Worm (Caenorhabditis elegans): ENCODE results near the gene Y32B12B.4.

Gene Y32B12B.4

ce11 chrV:16575900-16576299 is 22.8 kb downstream of the Y32B12B.4 start, which contains the start of gene str-151:
str-151 (plus strand) TSS chrV:16576200.
- TF ChIP-seq tbx-8 (GFP tag; optimal IDR thresholded peaks at IDR 0.05) (no peak), zip-8 (tag; optimal IDR thresholded peaks at IDR 0.05) (no peak), lin-32 (GFP tag; optimal IDR thresholded peaks at IDR 0.05) (no peak), lsy-2 (tag; optimal IDR thresholded peaks at IDR 0.05) (no peak), hlh-1 (tag; optimal IDR thresholded peaks at IDR 0.05) (no peak), ceh-83 (GFP tag; optimal IDR thresholded peaks at IDR 0.05) (no peak), mep-1 (tag; optimal IDR thresholded peaks at IDR 0.05) (no peak), nhr-2 (tag; optimal IDR thresholded peaks at IDR 0.05) (no peak), nhr-28 (tag; optimal IDR thresholded peaks at IDR 0.05) (no peak), nhr-237 (tag; optimal IDR thresholded peaks at IDR 0.05) (no peak), ham-2 (GFP tag; optimal IDR thresholded peaks at IDR 0.05) (no peak), sem-2 (GFP tag; optimal IDR thresholded peaks at IDR 0.05) (no peak), mls-2 (tag; optimal IDR thresholded peaks at IDR 0.05) (no peak), ceh-39 (tag; optimal IDR thresholded peaks at IDR 0.05) (no peak), blmp-1 (tag; optimal IDR thresholded peaks at IDR 0.05) (no peak), elt-3 (tag; optimal IDR thresholded peaks at IDR 0.05) (no peak), drap-1 (GFP tag; optimal IDR thresholded peaks at IDR 0.05) (no peak), M03D4.4 (tag; optimal IDR thresholded peaks at IDR 0.05) (no peak), ceh-43 (GFP tag; optimal IDR thresholded peaks at IDR 0.05) (no peak)

- no peak for TF ChIP-seq flh-1 (GFP tag; optimal IDR thresholded peaks at IDR 0.05)
- no peak for TF ChIP-seq pha-4 (tag; optimal IDR thresholded peaks at IDR 0.05)
- TF ChIP-seq blmp-1 (tag; optimal IDR thresholded peaks at IDR 0.05): no peak
- no peak for TF ChIP-seq lin-13 (tag; optimal IDR thresholded peaks at IDR 0.05)
- TF ChIP-seq zip-8 (tag; optimal IDR thresholded peaks at IDR 0.05): no peak
- no peak for TF ChIP-seq lin-32 (GFP tag; optimal IDR thresholded peaks at IDR 0.05)
- TF ChIP-seq unc-39 (tag; optimal IDR thresholded peaks at IDR 0.05): no peak
Measured at ce11 chrV:16580424-16580823, 27.3 kb downstream of the Y32B12B.4 start, which contains the start of gene nhr-271. nhr-271 (minus strand) TSS chrV:16580524.

ce11 chrV:16581061-16581460 is 27.9 kb downstream of the Y32B12B.4 start:
- TF ChIP-seq pha-4 (tag; optimal IDR thresholded peaks at IDR 0.05) (no peak), unc-120 (tag; optimal IDR thresholded peaks at IDR 0.05; ENCODE audit: poor library complexity, severe bottlenecking) (no peak), unc-62 (GFP tag; optimal IDR thresholded peaks at IDR 0.05) (no peak), ces-1 (GFP tag; optimal IDR thresholded peaks at IDR 0.05) (no peak), nhr-12 (tag; optimal IDR thresholded peaks at IDR 0.05) (no peak), nhr-2 (tag; optimal IDR thresholded peaks at IDR 0.05) (no peak), mls-2 (tag; optimal IDR thresholded peaks at IDR 0.05) (no peak), bed-3 (GFP tag; optimal IDR thresholded peaks at IDR 0.05) (no peak), nhr-237 (tag; optimal IDR thresholded peaks at IDR 0.05) (no peak), sem-2 (GFP tag; optimal IDR thresholded peaks at IDR 0.05) (no peak), ceh-83 (GFP tag; optimal IDR thresholded peaks at IDR 0.05) (no peak), nhr-76 (tag; optimal IDR thresholded peaks at IDR 0.05) (no peak), blmp-1 (tag; optimal IDR thresholded peaks at IDR 0.05) (no peak), lsy-2 (tag; optimal IDR thresholded peaks at IDR 0.05) (no peak), M03D4.4 (tag; optimal IDR thresholded peaks at IDR 0.05) (no peak)

DNA sequence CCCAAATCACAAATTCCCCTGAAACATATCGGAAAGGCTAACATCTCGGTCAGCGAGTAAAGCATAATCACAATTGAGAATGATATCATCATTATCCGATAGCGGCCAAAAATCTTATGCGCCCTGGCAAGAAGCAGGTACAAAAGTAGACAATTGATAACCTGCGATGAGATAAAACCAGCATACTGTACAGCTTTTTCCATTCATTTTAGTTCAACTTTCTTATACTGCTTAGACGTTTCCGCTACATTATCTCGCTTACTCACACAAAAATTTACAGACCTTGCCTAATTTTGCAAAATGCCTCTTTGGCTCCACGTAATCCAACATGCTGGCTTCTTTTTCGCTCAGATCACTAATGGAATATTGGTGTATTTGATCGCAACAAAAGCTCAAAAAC is 29.8 kb downstream of the Y32B12B.4 start, which contains the start of gene str-150:
str-150 (plus strand) TSS at position 301 of the 400 bp plus-strand sequence.
- no peak for TF ChIP-seq lsy-2 (tag; optimal IDR thresholded peaks at IDR 0.05)
- TF ChIP-seq ceh-39 (tag; optimal IDR thresholded peaks at IDR 0.05): no peak
- TF ChIP-seq M03D4.4 (tag; optimal IDR thresholded peaks at IDR 0.05): no peak
- TF ChIP-seq unc-62 (GFP tag; optimal IDR thresholded peaks at IDR 0.05): no peak
- TF ChIP-seq elt-1 (tag; optimal IDR thresholded peaks at IDR 0.05; ENCODE audit: borderline replicate concordance, insufficient read depth): no peak
- TF ChIP-seq cnd-1 (tag; optimal IDR thresholded peaks at IDR 0.05): no peak
- TF ChIP-seq sptf-1 (tag; optimal IDR thresholded peaks at IDR 0.05): no peak

DNA sequence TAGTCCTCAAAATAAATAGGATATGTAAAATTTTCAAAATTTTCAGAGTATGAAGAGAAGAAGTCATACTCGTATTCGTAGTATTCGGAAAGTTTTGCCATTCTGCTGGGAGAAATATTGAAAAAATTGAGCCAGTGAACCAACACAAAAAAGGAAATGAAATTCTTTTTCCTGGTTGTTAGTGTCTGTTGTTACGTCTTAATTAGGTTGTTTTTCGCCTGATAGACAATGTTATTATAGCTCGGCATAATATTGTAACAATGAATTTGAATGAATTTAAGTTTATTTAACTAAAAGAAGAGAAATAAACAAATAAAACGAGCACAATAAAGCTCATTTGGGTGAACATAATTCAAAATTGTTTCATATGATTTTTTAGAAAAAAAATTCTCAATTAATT is 35.3 kb downstream of the Y32B12B.4 start, which contains the start of gene srw-73:
srw-73 (minus strand) TSS at position 101 of the 400 bp plus-strand sequence.
- no peak for TF ChIP-seq unc-120 (tag; optimal IDR thresholded peaks at IDR 0.05; ENCODE audit: poor library complexity, severe bottlenecking)
- TF ChIP-seq ceh-39 (tag; optimal IDR thresholded peaks at IDR 0.05): no peak
- TF ChIP-seq nhr-237 (tag; optimal IDR thresholded peaks at IDR 0.05): no peak
- TF ChIP-seq lin-32 (GFP tag; optimal IDR thresholded peaks at IDR 0.05): no peak
